Worm (Caenorhabditis elegans): ENCODE results near the gene F19B10.5.

Gene F19B10.5

ce11 chrII:3699591-3699990 is 44.1 kb downstream of the F19B10.5 start, which contains the start of gene srx-104:
Gene srx-104 (minus strand): TSS chrII:3699691.
- TF ChIP-seq dpff-1 (tag; optimal IDR thresholded peaks at IDR 0.05) = no peak
- TF ChIP-seq ceh-79 (tag; optimal IDR thresholded peaks at IDR 0.05) = no peak
- no peak for TF ChIP-seq zim-3 (tag; optimal IDR thresholded peaks at IDR 0.05)
- TF ChIP-seq hlh-12 (tag; optimal IDR thresholded peaks at IDR 0.05) = no peak
- TF ChIP-seq unc-62 (GFP tag; optimal IDR thresholded peaks at IDR 0.05) = no peak
- TF ChIP-seq bed-1 (GFP tag; IDR thresholded peaks at IDR 0.05) = no peak
- TF ChIP-seq F22D6.2 (tag; optimal IDR thresholded peaks at IDR 0.05) = no peak
- TF ChIP-seq F23B12.7 (tag; optimal IDR thresholded peaks at IDR 0.05; ENCODE audit: insufficient read depth) = no peak
- no peak for TF ChIP-seq ztf-22 (GFP tag; optimal IDR thresholded peaks at IDR 0.05)
- TF ChIP-seq lir-1 (GFP tag; conservative IDR thresholded peaks at IDR 0.05) = no peak
- no peak for TF ChIP-seq T07F8.4 (tag; optimal IDR thresholded peaks at IDR 0.05)
- TF ChIP-seq unc-130 (GFP tag; optimal IDR thresholded peaks at IDR 0.05) = no peak
- no peak for TF ChIP-seq nfyb-1 (GFP tag; IDR thresholded peaks at IDR 0.05)
- TF ChIP-seq hmg-20 (GFP tag; IDR thresholded peaks at IDR 0.05) = no peak
- TF ChIP-seq Y56A3A.18 (GFP tag; IDR thresholded peaks at IDR 0.05) = no peak
- TF ChIP-seq hlh-26 (GFP tag; conservative IDR thresholded peaks at IDR 0.05) = no peak

DNA sequence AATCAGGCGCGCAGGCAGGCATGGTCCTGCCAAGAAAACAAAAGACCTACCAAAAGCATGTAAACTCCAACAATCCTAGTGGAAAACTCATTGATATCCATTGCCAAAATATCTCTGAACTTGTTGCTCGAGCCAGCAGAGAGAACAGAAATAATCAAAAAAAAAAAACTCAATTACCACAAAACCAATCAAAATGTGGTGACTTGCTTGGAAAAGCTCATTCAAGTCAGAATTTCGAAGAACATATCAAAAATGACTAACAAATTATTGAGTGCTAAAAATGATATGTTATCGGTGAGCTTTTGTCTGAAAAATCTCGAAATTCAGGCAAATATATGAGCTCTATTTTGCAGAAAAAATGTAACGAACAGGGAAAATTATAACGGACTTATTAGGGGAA is 45.8 kb downstream of the F19B10.5 start, which contains the start of gene srx-105:
Gene srx-105 (minus strand): TSS at position 101 of the 400 bp plus-strand sequence.
- TF ChIP-seq hlh-26 (GFP tag; conservative IDR thresholded peaks at IDR 0.05) (no peak), atf-7 (tag; optimal IDR thresholded peaks at IDR 0.05) (no peak), B0019.2 (GFP tag; conservative IDR thresholded peaks at IDR 0.05) (no peak), F57A8.1 (GFP tag; optimal IDR thresholded peaks at IDR 0.05) (no peak), egl-44 (GFP tag; IDR thresholded peaks at IDR 0.05) (no peak), efl-1 (GFP tag; optimal IDR thresholded peaks at IDR 0.05) (no peak), lin-35 (GFP tag; optimal IDR thresholded peaks at IDR 0.05) (no peak), fkh-3 (tag; optimal IDR thresholded peaks at IDR 0.05) (no peak), bed-2 (GFP tag; IDR thresholded peaks at IDR 0.05) (no peak), xnd-1 (tag; optimal IDR thresholded peaks at IDR 0.05) (no peak)

DNA sequence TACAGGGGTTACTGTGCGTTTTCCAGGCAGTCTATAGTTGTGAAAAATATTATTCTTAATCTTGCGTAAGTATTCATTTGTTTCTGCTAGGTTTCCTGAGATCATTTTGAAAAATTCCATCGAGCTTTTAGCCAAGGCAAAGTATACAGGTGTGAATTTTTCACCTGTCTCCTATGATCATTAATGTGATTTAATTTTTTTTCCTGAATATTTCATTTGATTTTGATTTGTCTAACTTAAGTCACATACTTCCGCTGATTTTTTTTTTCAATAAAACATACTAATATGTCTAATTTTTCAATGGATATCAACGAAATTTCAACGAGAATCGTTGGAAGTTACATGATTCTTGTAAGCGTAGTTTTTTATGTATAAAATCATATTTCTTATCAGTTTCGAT is 49.8 kb downstream of the F19B10.5 start, which contains the start of gene srx-108:
Gene srx-108 (plus strand): TSS at position 301 of the 400 bp plus-strand sequence.
- TF ChIP-seq snpc-1.3 (tag; optimal IDR thresholded peaks at IDR 0.05; ENCODE audit: insufficient read depth) = no peak
- no peak for TF ChIP-seq C06A6.2 (GFP tag; conservative IDR thresholded peaks at IDR 0.05)
- TF ChIP-seq cebp-2 (GFP tag; IDR thresholded peaks at IDR 0.05) = no peak
- no peak for TF ChIP-seq hmg-1.2 (GFP tag; IDR thresholded peaks at IDR 0.05)
- no peak for TF ChIP-seq Y53G8AR.9 (GFP tag; conservative IDR thresholded peaks at IDR 0.05)
- no peak for TF ChIP-seq F22D6.2 (tag; optimal IDR thresholded peaks at IDR 0.05)
- TF ChIP-seq ztf-18 (tag; optimal IDR thresholded peaks at IDR 0.05) = no peak
- no peak for TF ChIP-seq lag-1 (GFP tag; IDR thresholded peaks at IDR 0.05)
- no peak for TF ChIP-seq snpc-3.4 (tag; optimal IDR thresholded peaks at IDR 0.05)
- no peak for TF ChIP-seq mcd-1 (GFP tag; IDR thresholded peaks at IDR 0.05)
- TF ChIP-seq lin-35 (GFP tag; optimal IDR thresholded peaks at IDR 0.05) = no peak
- no peak for TF ChIP-seq ceh-91 (GFP tag; IDR thresholded peaks at IDR 0.05)
- TF ChIP-seq nfyb-1 (GFP tag; IDR thresholded peaks at IDR 0.05) = no peak
